Worm (Caenorhabditis elegans): ENCODE measurements around the gene phf-30.

Gene phf-30

ce11 chrV:8495965-8496364, 27.1 kb downstream of the phf-30 start (continued):
- peak; percentile 82 for TF ChIP-seq dox-1 (GFP tag; IDR thresholded peaks at IDR 0.05)
- no peak for TF ChIP-seq unc-130 (GFP tag; optimal IDR thresholded peaks at IDR 0.05)
- TF ChIP-seq B0261.1 (tag; optimal IDR thresholded peaks at IDR 0.05), result peak; percentile 89
- peak; percentile 49 for TF ChIP-seq mxl-1 (tag; optimal IDR thresholded peaks at IDR 0.05)
- no peak for TF ChIP-seq F22D6.2 (tag; optimal IDR thresholded peaks at IDR 0.05)
- peak; percentile 63; the same call in 1 of the 2 replicates for TF ChIP-seq ceh-40 (GFP tag; IDR thresholded peaks at IDR 0.05)
- no peak for TF ChIP-seq ccch-3 (GFP tag; optimal IDR thresholded peaks at IDR 0.05)
- no peak for TF ChIP-seq bed-2 (GFP tag; IDR thresholded peaks at IDR 0.05)
- TF ChIP-seq tbx-9 (tag; optimal IDR thresholded peaks at IDR 0.05; ENCODE audit: borderline replicate concordance), result no peak
- no peak for TF ChIP-seq F52B5.7 (tag; optimal IDR thresholded peaks at IDR 0.05)
- 0 out of 2 replicates have a peak, but pooled peaks have one; percentile 40 for TF ChIP-seq attf-3 (GFP tag; conservative IDR thresholded peaks at IDR 0.05)
- no peak for TF ChIP-seq F37B4.10 (GFP tag; IDR thresholded peaks at IDR 0.05)
- no peak for TF ChIP-seq ceh-100 (GFP tag; IDR thresholded peaks at IDR 0.05)
- TF ChIP-seq pha-4 (tag; optimal IDR thresholded peaks at IDR 0.05), result no peak
- TF ChIP-seq rcor-1 (GFP tag; IDR thresholded peaks at IDR 0.05), result no peak
- TF ChIP-seq madf-6 (GFP tag; IDR thresholded peaks at IDR 0.05), result peak; percentile 13; the same call in 1 of the 2 replicates
- TF ChIP-seq lag-1 (GFP tag; IDR thresholded peaks at IDR 0.05), result no peak
- TF ChIP-seq hlh-12 (tag; optimal IDR thresholded peaks at IDR 0.05), result no peak
- TF ChIP-seq ztf-22 (GFP tag; optimal IDR thresholded peaks at IDR 0.05), result no peak
- peak; percentile 53 for TF ChIP-seq nhr-90 (tag; optimal IDR thresholded peaks at IDR 0.05)
- no peak for TF ChIP-seq sea-2 (GFP tag; IDR thresholded peaks at IDR 0.05)
- TF ChIP-seq B0019.2 (GFP tag; conservative IDR thresholded peaks at IDR 0.05), result no peak
- TF ChIP-seq egrh-3 (GFP tag; IDR thresholded peaks at IDR 0.05), result no peak
- TF ChIP-seq lsy-27 (tag; optimal IDR thresholded peaks at IDR 0.05; ENCODE audit: borderline replicate concordance, insufficient read depth), result no peak
- TF ChIP-seq hsf-1 (GFP tag; IDR thresholded peaks at IDR 0.05), result peak; percentile 60; the same call in 1 of the 2 replicates
- TF ChIP-seq unc-62 (GFP tag; optimal IDR thresholded peaks at IDR 0.05), result no peak
- TF ChIP-seq Y53F4B.3 (GFP tag; IDR thresholded peaks at IDR 0.05), result no peak
- TF ChIP-seq repo-1 (tag; optimal IDR thresholded peaks at IDR 0.05), result no peak
- TF ChIP-seq hlh-26 (GFP tag; conservative IDR thresholded peaks at IDR 0.05), result no peak
- 0 out of 2 replicates have a peak, but pooled peaks have one; percentile 26 for TF ChIP-seq egl-44 (GFP tag; IDR thresholded peaks at IDR 0.05)

ce11 chrV:8499407-8499806, 30.6 kb downstream of the phf-30 start:
- no peak for TF ChIP-seq F57C9.4 (tag; optimal IDR thresholded peaks at IDR 0.05)
- TF ChIP-seq attf-3 (GFP tag; conservative IDR thresholded peaks at IDR 0.05), result no peak
- no peak for TF ChIP-seq madf-3 (GFP tag; IDR thresholded peaks at IDR 0.05)
- TF ChIP-seq ztf-25 (GFP tag; IDR thresholded peaks at IDR 0.05), result 0 out of 2 replicates have a peak, but pooled peaks have one; percentile 59
- no peak for TF ChIP-seq fkh-3 (tag; optimal IDR thresholded peaks at IDR 0.05)
- 0 out of 2 replicates have a peak, but pooled peaks have one; percentile 13 for TF ChIP-seq F33H1.4 (GFP tag; IDR thresholded peaks at IDR 0.05)
- TF ChIP-seq egl-18 (GFP tag; IDR thresholded peaks at IDR 0.05), result no peak
- TF ChIP-seq ztf-18 (tag; optimal IDR thresholded peaks at IDR 0.05), result peak; percentile 67
- peak; percentile 24 for TF ChIP-seq snpc-3.4 (tag; optimal IDR thresholded peaks at IDR 0.05)
- no peak for TF ChIP-seq nhr-120 (GFP tag; IDR thresholded peaks at IDR 0.05)
- TF ChIP-seq sptf-2 (GFP tag; optimal IDR thresholded peaks at IDR 0.05), result peak; percentile 55
- TF ChIP-seq Y95B8A.8 (GFP tag; IDR thresholded peaks at IDR 0.05), result 0 out of 2 replicates have a peak, but pooled peaks have one; percentile 40
- no peak for TF ChIP-seq lin-40 (tag; optimal IDR thresholded peaks at IDR 0.05)
- no peak for TF ChIP-seq nfya-1 (tag; optimal IDR thresholded peaks at IDR 0.05; ENCODE audit: borderline replicate concordance, insufficient read depth)
- no peak for TF ChIP-seq cebp-1 (GFP tag; IDR thresholded peaks at IDR 0.05)
- TF ChIP-seq cebp-1 (tag; optimal IDR thresholded peaks at IDR 0.05), result peak; percentile 30
- TF ChIP-seq ZK185.1 (tag; optimal IDR thresholded peaks at IDR 0.05; ENCODE audit: poor library complexity, severe bottlenecking), result no peak
- peak; percentile 39; the same call in 1 of the 2 replicates for TF ChIP-seq pbrm-1 (GFP tag; IDR thresholded peaks at IDR 0.05)
- TF ChIP-seq D2030.7 (GFP tag; IDR thresholded peaks at IDR 0.05), result peak; percentile 68
- TF ChIP-seq Y67H2A.10 (GFP tag; conservative IDR thresholded peaks at IDR 0.05), result no peak
- TF ChIP-seq cebp-2 (GFP tag; IDR thresholded peaks at IDR 0.05), result no peak
